Worm (Caenorhabditis elegans) whole organism, midembryonic: ENCODE results near the gene C06B8.3.

Experiments
- T22C8.4 ChIP-seq: fragments of 200-800 bp; sonication (Bioruptor generic); IDR thresholded peaks from 2 replicates; pipeline ENCODE4 v1.3.6; 2022; ENCODE audit warnings: missing genetic modification characterization, missing compliant biosample characterization
- cog-1 ChIP-seq: sonication (generic microtip); optimal IDR thresholded peaks from 2 replicates; lab custom pipeline; 2016; ENCODE audit warnings: missing genetic modification characterization, missing compliant biosample characterization
- flt-1 ChIP-seq: fragments of 200-800 bp; sonication (Bioruptor generic); IDR thresholded peaks from 2 replicates; pipeline ENCODE4 v1.3.6; 2022; ENCODE audit warnings: missing genetic modification characterization, missing compliant biosample characterization
- klf-2 ChIP-seq: fragments of 200-800 bp; sonication (Bioruptor generic); conservative IDR thresholded peaks from 2 replicates; pipeline ENCODE4 v1.3.6; 2022; ENCODE audit warnings: missing genetic modification reagents, missing genetic modification characterization, missing compliant biosample characterization
- med-1 ChIP-seq: sonication (generic microtip); optimal IDR thresholded peaks from 2 replicates; lab custom pipeline; 2017; ENCODE audit warnings: missing genetic modification characterization, mild to moderate bottlenecking, missing compliant biosample characterization, antibody characterized with exemption, missing genetic modification reagents; ENCODE audit not compliant: insufficient read depth
- ref-1 ChIP-seq: fragments of 200-800 bp; sonication (Bioruptor generic); conservative IDR thresholded peaks from 2 replicates; pipeline ENCODE4 v1.3.6; 2022; ENCODE audit warnings: missing genetic modification reagents, missing genetic modification characterization, missing compliant biosample characterization
- tab-1 ChIP-seq: fragments of 200-800 bp; sonication (Bioruptor generic); IDR thresholded peaks from 2 replicates; pipeline ENCODE4 v1.3.6; 2022; ENCODE audit warnings: missing genetic modification characterization, missing compliant biosample characterization
- ztf-23 ChIP-seq: fragments of 200-800 bp; sonication (Bioruptor generic); IDR thresholded peaks from 2 replicates; pipeline ENCODE4 v1.3.6; 2022; ENCODE audit warnings: missing genetic modification reagents, missing genetic modification characterization, missing compliant biosample characterization
- ztf-29 ChIP-seq: fragments of 200-800 bp; sonication (Bioruptor generic); IDR thresholded peaks from 2 replicates; pipeline ENCODE4 v1.3.6; 2022; ENCODE audit warnings: missing genetic modification reagents, missing genetic modification characterization, missing compliant biosample characterization

Gene C06B8.3

ce11 chrV:15445437-15445836 is 39.0 kb downstream of the C06B8.3 start, which contains the start of gene srh-239:
srh-239 (plus strand) TSS chrV:15445737.
- no peak for TF ChIP-seq ref-1 (GFP tag; lab: Robert Waterston, UW)
- no peak for TF ChIP-seq klf-2 (GFP tag; lab: Robert Waterston, UW)
- no peak for TF ChIP-seq cog-1 (tag; lab: Kevin White, UChicago)
- TF ChIP-seq tab-1 (GFP tag; lab: Robert Waterston, UW): no peak
- no peak for TF ChIP-seq T22C8.4 (GFP tag; lab: Robert Waterston, UW)
- no peak for TF ChIP-seq med-1 (GFP tag; lab: Kevin White, UChicago)
- TF ChIP-seq ztf-23 (GFP tag; lab: Robert Waterston, UW): no peak
- TF ChIP-seq ztf-29 (GFP tag; lab: Robert Waterston, UW): no peak
- no peak for TF ChIP-seq flt-1 (GFP tag; lab: Robert Waterston, UW)

ce11 chrV:15444615-15445014 is 39.8 kb downstream of the C06B8.3 start, which contains the start of gene T26H5.9:
T26H5.9 (plus strand) TSS chrV:15444916.
- no peak for TF ChIP-seq cog-1 (tag; lab: Kevin White, UChicago)
- no peak for TF ChIP-seq med-1 (GFP tag; lab: Kevin White, UChicago)
- no peak for TF ChIP-seq flt-1 (GFP tag; lab: Robert Waterston, UW)
- TF ChIP-seq tab-1 (GFP tag; lab: Robert Waterston, UW): no peak
- TF ChIP-seq ztf-29 (GFP tag; lab: Robert Waterston, UW): no peak
- no peak for TF ChIP-seq klf-2 (GFP tag; lab: Robert Waterston, UW)
- TF ChIP-seq ztf-23 (GFP tag; lab: Robert Waterston, UW): no peak
- no peak for TF ChIP-seq ref-1 (GFP tag; lab: Robert Waterston, UW)
- no peak for TF ChIP-seq T22C8.4 (GFP tag; lab: Robert Waterston, UW)

DNA sequence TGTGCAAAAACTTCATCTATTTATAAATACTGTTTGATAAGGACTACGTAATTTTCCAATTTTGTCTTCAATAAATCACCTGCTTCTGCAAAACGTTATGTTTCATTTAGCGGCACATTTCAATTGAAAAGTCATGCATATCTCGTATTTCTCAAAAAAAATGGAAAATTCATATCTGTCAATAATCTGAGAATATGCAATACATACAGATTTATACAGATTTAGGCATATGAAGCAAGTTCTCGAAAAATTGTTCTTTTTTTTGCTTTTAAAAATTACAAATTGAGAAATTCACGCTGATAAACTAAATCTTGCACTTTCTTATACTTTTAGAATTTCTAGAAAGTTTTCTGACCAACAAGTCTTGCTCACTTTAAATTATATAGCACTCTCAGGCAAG is 40.2 kb downstream of the C06B8.3 start, which contains the start of gene T26H5.11:
TSS of gene T26H5.11 (minus strand) at position 101 of the 400 bp plus-strand sequence.
- TF ChIP-seq ztf-23 (GFP tag; lab: Robert Waterston, UW) (no peak), ref-1 (GFP tag; lab: Robert Waterston, UW) (no peak), flt-1 (GFP tag; lab: Robert Waterston, UW) (no peak), tab-1 (GFP tag; lab: Robert Waterston, UW) (no peak), T22C8.4 (GFP tag; lab: Robert Waterston, UW) (no peak), cog-1 (tag; lab: Kevin White, UChicago) (no peak), klf-2 (GFP tag; lab: Robert Waterston, UW) (no peak), med-1 (GFP tag; lab: Kevin White, UChicago) (no peak), ztf-29 (GFP tag; lab: Robert Waterston, UW) (no peak)

DNA sequence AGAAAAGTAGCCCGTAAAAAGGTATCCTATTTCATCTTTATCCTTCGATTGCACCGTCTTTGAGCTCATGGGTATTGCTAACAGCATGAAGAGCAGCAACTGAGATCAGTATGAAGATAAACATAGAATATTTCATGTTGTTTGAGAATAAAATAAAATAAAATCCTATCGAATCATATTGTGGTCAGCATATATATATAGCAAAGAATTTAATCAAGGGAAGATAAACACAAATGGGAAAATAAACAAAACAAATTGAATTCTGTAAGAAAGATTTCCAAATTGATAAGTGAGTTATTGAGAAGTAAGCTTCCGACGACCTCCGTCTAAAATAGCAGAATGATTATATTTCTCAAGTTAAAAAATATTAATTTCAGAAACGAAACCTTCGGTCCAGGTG is 40.7 kb downstream of the C06B8.3 start, which contains the start of gene T26H5.10:
TSS of gene T26H5.10 (minus strand) at position 101 of the 400 bp plus-strand sequence.
- TF ChIP-seq ref-1 (GFP tag; lab: Robert Waterston, UW) (no peak), klf-2 (GFP tag; lab: Robert Waterston, UW) (no peak), ztf-29 (GFP tag; lab: Robert Waterston, UW) (no peak), tab-1 (GFP tag; lab: Robert Waterston, UW) (no peak), ztf-23 (GFP tag; lab: Robert Waterston, UW) (no peak), cog-1 (tag; lab: Kevin White, UChicago) (no peak), med-1 (GFP tag; lab: Kevin White, UChicago) (no peak)

DNA sequence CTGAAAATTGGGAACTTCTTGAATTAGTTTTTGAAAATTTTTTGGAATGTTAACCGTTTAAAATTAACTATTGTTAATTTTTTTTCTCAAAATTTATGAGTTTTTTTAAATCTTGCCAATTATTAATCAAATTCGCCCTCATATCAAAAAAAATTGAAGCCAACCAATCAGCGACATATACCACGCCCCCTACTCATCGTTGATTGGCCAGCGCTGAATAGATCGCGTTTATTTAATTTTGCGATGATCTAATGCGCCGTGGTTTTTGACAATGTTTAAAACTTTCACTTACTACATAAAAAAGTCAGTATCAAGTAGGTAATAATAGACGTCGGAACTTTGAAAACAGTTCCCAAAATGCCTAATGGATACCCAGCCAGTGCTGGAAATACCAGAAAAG is 42.1 kb downstream of the C06B8.3 start:
- TF ChIP-seq med-1 (GFP tag; lab: Kevin White, UChicago) (no peak), tab-1 (GFP tag; lab: Robert Waterston, UW) (no peak), klf-2 (GFP tag; lab: Robert Waterston, UW) (no peak), T22C8.4 (GFP tag; lab: Robert Waterston, UW) (no peak), ref-1 (GFP tag; lab: Robert Waterston, UW) (no peak)

DNA sequence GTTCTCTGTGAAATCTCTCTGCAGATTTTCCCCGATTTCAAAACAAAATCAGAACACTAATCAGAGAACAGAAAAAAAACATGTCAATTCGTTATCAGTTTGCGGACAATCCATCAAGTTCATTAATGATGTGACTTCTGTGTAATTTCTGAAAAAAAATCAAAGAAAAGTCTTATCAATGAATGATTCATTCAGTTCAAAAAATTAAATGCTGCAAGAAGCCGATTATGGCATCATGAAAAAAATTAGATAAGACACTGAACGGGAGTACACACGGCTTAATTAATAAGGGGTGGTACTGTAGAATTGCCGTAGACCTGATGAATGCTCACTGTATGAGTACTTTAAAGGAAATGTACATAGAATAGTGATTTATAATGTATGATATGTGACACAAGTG is 48.3 kb downstream of the C06B8.3 start:
- TF ChIP-seq klf-2 (GFP tag; lab: Robert Waterston, UW): no peak
- no peak for TF ChIP-seq T22C8.4 (GFP tag; lab: Robert Waterston, UW)
- no peak for TF ChIP-seq cog-1 (tag; lab: Kevin White, UChicago)
- TF ChIP-seq ztf-29 (GFP tag; lab: Robert Waterston, UW): no peak
- no peak for TF ChIP-seq ref-1 (GFP tag; lab: Robert Waterston, UW)
- no peak for TF ChIP-seq tab-1 (GFP tag; lab: Robert Waterston, UW)
- no peak for TF ChIP-seq ztf-23 (GFP tag; lab: Robert Waterston, UW)
- no peak for TF ChIP-seq flt-1 (GFP tag; lab: Robert Waterston, UW)

- TF ChIP-seq tab-1 (GFP tag; lab: Robert Waterston, UW) (no peak), ref-1 (GFP tag; lab: Robert Waterston, UW) (no peak), cog-1 (tag; lab: Kevin White, UChicago) (no peak), klf-2 (GFP tag; lab: Robert Waterston, UW) (no peak), ztf-23 (GFP tag; lab: Robert Waterston, UW) (no peak), flt-1 (GFP tag; lab: Robert Waterston, UW) (no peak), ztf-29 (GFP tag; lab: Robert Waterston, UW) (no peak), med-1 (GFP tag; lab: Kevin White, UChicago) (no peak), T22C8.4 (GFP tag; lab: Robert Waterston, UW) (no peak)
These were observed 49.8 kb downstream of the C06B8.3 start for ce11 chrV:15434647-15435046.
